Worm (Caenorhabditis elegans): Measurements from ENCODE around the gene M02B7.2.

M02B7.2 gene

ce11 chrIV:3781539-3781938 is 21.8 kb upstream of the M02B7.2 start:
- TF ChIP-seq nhr-129 (tag; optimal IDR thresholded peaks at IDR 0.05) = no peak
- no peak for TF ChIP-seq ztf-4 (tag; optimal IDR thresholded peaks at IDR 0.05)
- no peak for TF ChIP-seq F13H6.1 (tag; optimal IDR thresholded peaks at IDR 0.05)
- no peak for TF ChIP-seq ama-1 (optimal IDR thresholded peaks at IDR 0.05)
- no peak for TF ChIP-seq nhr-11 (tag; optimal IDR thresholded peaks at IDR 0.05)
- TF ChIP-seq unc-55 (GFP tag; optimal IDR thresholded peaks at IDR 0.05) = no peak
- no peak for TF ChIP-seq nhr-77 (tag; optimal IDR thresholded peaks at IDR 0.05)
- no peak for TF ChIP-seq nhr-21 (tag; optimal IDR thresholded peaks at IDR 0.05)
- no peak for TF ChIP-seq mdl-1 (tag; optimal IDR thresholded peaks at IDR 0.05)
- TF ChIP-seq unc-39 (tag; optimal IDR thresholded peaks at IDR 0.05) = no peak
- TF ChIP-seq lin-11 (tag; optimal IDR thresholded peaks at IDR 0.05) = no peak
- TF ChIP-seq aly-2 (tag; optimal IDR thresholded peaks at IDR 0.05) = no peak
- no peak for TF ChIP-seq peb-1 (tag; optimal IDR thresholded peaks at IDR 0.05)
- TF ChIP-seq nhr-6 (tag; optimal IDR thresholded peaks at IDR 0.05) = no peak
- no peak for TF ChIP-seq mab-5 (tag; optimal IDR thresholded peaks at IDR 0.05)
- no peak for TF ChIP-seq dmd-4 (tag; optimal IDR thresholded peaks at IDR 0.05)

- TF ChIP-seq snpc-4 (tag; optimal IDR thresholded peaks at IDR 0.05) (no peak), dmd-4 (tag; optimal IDR thresholded peaks at IDR 0.05) (no peak), ama-1 (optimal IDR thresholded peaks at IDR 0.05) (no peak), blmp-1 (tag; optimal IDR thresholded peaks at IDR 0.05; ENCODE audit: insufficient read depth) (no peak), Y55F3AM.14 (GFP tag; optimal IDR thresholded peaks at IDR 0.05) (no peak), alr-1 (tag; optimal IDR thresholded peaks at IDR 0.05) (no peak), nhr-23 (tag; optimal IDR thresholded peaks at IDR 0.05) (no peak), nhr-10 (tag; optimal IDR thresholded peaks at IDR 0.05) (no peak), egl-27 (tag; optimal IDR thresholded peaks at IDR 0.05) (no peak), nhr-12 (tag; optimal IDR thresholded peaks at IDR 0.05) (no peak), nhr-129 (tag; optimal IDR thresholded peaks at IDR 0.05) (no peak), C34F6.9 (tag; optimal IDR thresholded peaks at IDR 0.05) (no peak)
Observed at ce11 chrIV:3783910-3784309, 19.5 kb upstream of the M02B7.2 start, which contains the start of gene glct-6. TSS of gene glct-6 (plus strand) at chrIV:3784210.

ce11 chrIV:3794437-3794836 is 8.9 kb upstream of the M02B7.2 start, which contains the start of gene K09B3.1:
TSS of gene K09B3.1 (plus strand) at chrIV:3794737.
- TF ChIP-seq sem-4 (tag; optimal IDR thresholded peaks at IDR 0.05) (no peak), ztf-1 (GFP tag; conservative IDR thresholded peaks at IDR 0.05) (no peak), fos-1 (tag; optimal IDR thresholded peaks at IDR 0.05) (no peak), unc-62 (GFP tag; optimal IDR thresholded peaks at IDR 0.05) (no peak), crh-2 (tag; optimal IDR thresholded peaks at IDR 0.05) (no peak), dmd-4 (tag; optimal IDR thresholded peaks at IDR 0.05) (no peak), nhr-10 (tag; optimal IDR thresholded peaks at IDR 0.05) (no peak), skn-1 (tag; optimal IDR thresholded peaks at IDR 0.05) (no peak)

ce11 chrIV:3797442-3797841 is 5.9 kb upstream of the M02B7.2 start:
- no peak for TF ChIP-seq nhr-6 (tag; optimal IDR thresholded peaks at IDR 0.05)
- TF ChIP-seq nhr-237 (tag; optimal IDR thresholded peaks at IDR 0.05) = no peak
- no peak for TF ChIP-seq ceh-82 (tag; optimal IDR thresholded peaks at IDR 0.05)
- TF ChIP-seq F13H6.1 (tag; optimal IDR thresholded peaks at IDR 0.05) = no peak
- no peak for TF ChIP-seq crh-2 (tag; optimal IDR thresholded peaks at IDR 0.05)
- TF ChIP-seq nhr-10 (tag; optimal IDR thresholded peaks at IDR 0.05) = no peak
- TF ChIP-seq lin-11 (tag; optimal IDR thresholded peaks at IDR 0.05) = no peak
- TF ChIP-seq sma-9 (GFP tag; optimal IDR thresholded peaks at IDR 0.05) = no peak
- no peak for TF ChIP-seq sma-9 (tag; optimal IDR thresholded peaks at IDR 0.05)
- TF ChIP-seq mbf-1 (tag; optimal IDR thresholded peaks at IDR 0.05) = no peak
- TF ChIP-seq nhr-23 (tag; optimal IDR thresholded peaks at IDR 0.05) = no peak
- TF ChIP-seq lin-39 (tag; optimal IDR thresholded peaks at IDR 0.05) = no peak
- TF ChIP-seq fos-1 (tag; optimal IDR thresholded peaks at IDR 0.05) = no peak
- no peak for TF ChIP-seq snpc-4 (tag; optimal IDR thresholded peaks at IDR 0.05)
- TF ChIP-seq blmp-1 (tag; optimal IDR thresholded peaks at IDR 0.05; ENCODE audit: insufficient read depth) = no peak

- no peak for TF ChIP-seq nhr-77 (tag; optimal IDR thresholded peaks at IDR 0.05)
- TF ChIP-seq lsy-2 (tag; optimal IDR thresholded peaks at IDR 0.05) = no peak
- TF ChIP-seq crh-2 (tag; optimal IDR thresholded peaks at IDR 0.05) = no peak
- TF ChIP-seq elt-3 (tag; optimal IDR thresholded peaks at IDR 0.05) = no peak
- TF ChIP-seq Y55F3AM.14 (GFP tag; optimal IDR thresholded peaks at IDR 0.05) = no peak
- TF ChIP-seq nhr-23 (tag; optimal IDR thresholded peaks at IDR 0.05) = no peak
- no peak for TF ChIP-seq ztf-11 (tag; optimal IDR thresholded peaks at IDR 0.05)
- no peak for TF ChIP-seq skn-1 (tag; optimal IDR thresholded peaks at IDR 0.05)
- no peak for TF ChIP-seq nhr-10 (tag; optimal IDR thresholded peaks at IDR 0.05)
- no peak for TF ChIP-seq egl-27 (tag; optimal IDR thresholded peaks at IDR 0.05)
- TF ChIP-seq aly-2 (tag; optimal IDR thresholded peaks at IDR 0.05) = no peak
- TF ChIP-seq snpc-4 (tag; optimal IDR thresholded peaks at IDR 0.05) = no peak
- no peak for TF ChIP-seq nhr-237 (tag; optimal IDR thresholded peaks at IDR 0.05)
Observed at ce11 chrIV:3800952-3801351, 2.4 kb upstream of the M02B7.2 start, which contains the start of gene osm-3. TSS of gene osm-3 (minus strand) at chrIV:3801052.
